Worm (Caenorhabditis elegans) whole organism, L4/young adult: Measurements from ENCODE around the gene tmem-131.
A peak's percentile ranks its signal among the peaks of the same experiment; 100 is the strongest.

Source experiments
- W03F9.2 ChIP-seq: fragments of 150-350 bp; optimal IDR thresholded peaks from 2 replicates; lab custom pipeline; 2014; ENCODE audit warnings: missing biosample characterization, missing genetic modification characterization
- dao-5 ChIP-seq: sonication (generic microtip); optimal IDR thresholded peaks from 2 replicates; lab custom pipeline; 2016; ENCODE audit warnings: missing genotype, missing genetic modification characterization, moderate library complexity, missing compliant biosample characterization
- him-1 ChIP-seq: sonication (generic microtip); optimal IDR thresholded peaks from 2 replicates; lab custom pipeline; 2016; ENCODE audit warnings: missing genotype, missing genetic modification reagents, missing genetic modification characterization, missing compliant biosample characterization

The tmem-131 gene

ce11 chrIII:4950345-4950744, 47.6 kb downstream of the tmem-131 start:
- TF ChIP-seq dao-5 (tag; lab: Kevin White, UChicago) = no peak
- peak; percentile 27 for TF ChIP-seq him-1 (tag; lab: Kevin White, UChicago)
- TF ChIP-seq W03F9.2 (tag; lab: Kevin White, UChicago) = no peak

DNA sequence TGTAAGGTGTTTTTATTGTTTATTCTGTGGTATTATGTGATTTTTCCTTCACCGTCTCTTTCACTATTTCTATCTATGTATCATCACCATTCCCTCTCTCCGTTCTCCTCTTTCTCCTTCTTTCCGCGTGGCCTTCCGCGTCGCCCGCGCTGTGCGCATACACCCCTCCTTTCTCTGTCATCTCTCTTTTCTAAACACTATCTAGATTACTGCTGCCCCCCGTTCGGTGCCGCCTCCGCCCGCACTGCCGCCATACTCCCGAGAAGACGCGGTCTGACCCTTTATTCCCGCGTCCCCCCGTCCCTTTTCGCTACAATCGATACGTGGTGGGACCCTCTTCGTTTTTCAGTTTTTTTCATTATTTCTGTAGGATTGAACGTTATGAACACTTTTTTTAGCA, 49.3 kb downstream of the tmem-131 start:
- TF ChIP-seq dao-5 (tag; lab: Kevin White, UChicago) (no peak), W03F9.2 (tag; lab: Kevin White, UChicago) (no peak), him-1 (tag; lab: Kevin White, UChicago) (no peak)

- TF ChIP-seq dao-5 (tag; lab: Kevin White, UChicago) (no peak), W03F9.2 (tag; lab: Kevin White, UChicago) (no peak), him-1 (tag; lab: Kevin White, UChicago) (no peak)
Observed at ce11 chrIII:4947352-4947751, 50.6 kb downstream of the tmem-131 start.

DNA sequence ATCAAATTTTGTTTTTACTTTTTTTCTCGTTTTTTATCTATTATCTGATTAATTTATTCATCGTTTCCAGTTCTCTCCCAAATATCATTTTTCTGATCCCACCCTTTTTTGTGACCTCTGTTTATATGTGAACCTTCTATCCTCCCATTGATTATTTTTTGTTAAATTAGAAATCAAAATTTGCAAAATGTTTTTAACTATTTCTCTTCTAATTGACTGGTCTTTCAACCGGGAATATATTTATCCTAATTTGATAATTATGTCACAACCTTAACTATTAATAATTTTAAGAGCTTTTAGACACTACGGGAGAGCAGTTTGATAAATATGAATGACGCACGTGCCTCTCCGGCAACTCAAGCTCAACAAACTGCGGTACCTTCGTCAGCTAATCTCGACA, 53.7 kb downstream of the tmem-131 start, which contains the start of gene ntl-9:
Gene ntl-9 (plus strand): TSS at position 301 of the 400 bp plus-strand sequence.
- TF ChIP-seq him-1 (tag; lab: Kevin White, UChicago) (no peak), W03F9.2 (tag; lab: Kevin White, UChicago) (no peak), dao-5 (tag; lab: Kevin White, UChicago) (no peak)
